Worm (Caenorhabditis elegans): ENCODE results near the gene Y43F8B.15.

DNA sequence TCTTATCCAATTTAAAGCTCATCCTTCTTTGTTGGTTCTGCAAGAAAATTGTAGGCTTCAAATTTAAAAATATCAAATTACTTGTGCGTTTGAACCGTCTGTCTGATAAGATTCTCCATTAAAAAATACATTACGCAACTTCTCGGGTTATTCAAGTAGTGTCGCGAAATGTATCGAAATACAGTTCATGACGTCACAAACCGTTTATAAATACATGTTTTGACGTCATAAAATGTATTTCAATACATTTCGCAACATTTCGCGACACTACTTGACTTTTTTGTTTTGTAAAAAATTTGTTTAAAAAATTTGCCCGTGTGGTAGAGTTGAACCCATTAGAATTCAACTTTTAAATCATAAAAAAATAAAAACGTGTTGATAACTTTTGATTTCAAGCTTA, 18.3 kb downstream of the Y43F8B.15 start:
- no peak for TF ChIP-seq aly-2 (tag; optimal IDR thresholded peaks at IDR 0.05)
- TF ChIP-seq alr-1 (tag; optimal IDR thresholded peaks at IDR 0.05; ENCODE audit: borderline replicate concordance): no peak
- TF ChIP-seq nhr-90 (tag; optimal IDR thresholded peaks at IDR 0.05; ENCODE audit: poor library complexity): no peak

Measured in whole organism, L1 larva.